Fruit fly (Drosophila melanogaster) whole organism, embryonic: ENCODE measurements around the gene Npc2a.

Source experiments
- Aef1 ChIP-seq: fragments of 200-800 bp; sonication (Bioruptor generic); IDR thresholded peaks from 3 replicates; pipeline ENCODE4 v1.3.6; 2022; ENCODE audit warnings: missing biosample characterization, missing genetic modification characterization
- Atf6 ChIP-seq: fragments of 200-800 bp; sonication (Bioruptor generic); IDR thresholded peaks from 2 replicates; pipeline ENCODE4 v1.3.6; 2022; ENCODE audit warnings: missing biosample characterization, missing genetic modification characterization
- BEAF-32 ChIP-seq: fragments of 200-800 bp; sonication (Bioruptor generic); optimal IDR thresholded peaks from 3 replicates; lab custom pipeline; 2017; ENCODE audit warnings: missing biosample characterization, missing genetic modification characterization, mild to moderate bottlenecking, moderate library complexity, missing genetic modification reagents
- Bgb ChIP-seq: fragments of 200-800 bp; sonication (Bioruptor generic); IDR thresholded peaks from 2 replicates; pipeline ENCODE4 v1.3.6; 2022; ENCODE audit warnings: missing biosample characterization, missing genetic modification characterization; ENCODE audit not compliant: partially characterized antibody
- CG12299 ChIP-seq: fragments of 200-800 bp; sonication (Bioruptor generic); optimal IDR thresholded peaks from 2 replicates; lab custom pipeline; 2018; ENCODE audit warnings: missing biosample characterization, mild to moderate bottlenecking, missing genetic modification characterization
- CG13287 ChIP-seq: fragments of 200-800 bp; sonication (Bioruptor generic); IDR thresholded peaks from 2 replicates; pipeline ENCODE4 v1.3.6; 2022; ENCODE audit warnings: missing biosample characterization, missing genetic modification characterization; ENCODE audit not compliant: partially characterized antibody
- CG1603 ChIP-seq: fragments of 200-800 bp; sonication (Bioruptor generic); optimal IDR thresholded peaks from 2 replicates; lab custom pipeline; 2019; ENCODE audit warnings: missing biosample characterization, mild to moderate bottlenecking, missing genetic modification characterization, moderate library complexity
- CG17829 ChIP-seq: fragments of 200-800 bp; optimal IDR thresholded peaks from 2 replicates; lab custom pipeline; 2019; ENCODE audit warnings: missing biosample characterization, mild to moderate bottlenecking, missing genetic modification characterization, moderate library complexity
- CG18764 ChIP-seq: fragments of 200-800 bp; sonication (Bioruptor generic); optimal IDR thresholded peaks from 3 replicates; lab custom pipeline; 2016; ENCODE audit warnings: missing biosample characterization, missing genetic modification characterization
- CG2712 ChIP-seq: fragments of 200-800 bp; optimal IDR thresholded peaks from 3 replicates; lab custom pipeline; 2019; ENCODE audit warnings: missing biosample characterization, mild to moderate bottlenecking, missing genetic modification characterization, moderate library complexity
- CG2889 ChIP-seq: fragments of 200-800 bp; sonication (Bioruptor generic); IDR thresholded peaks from 3 replicates; pipeline ENCODE4 v1.3.6; 2022; ENCODE audit warnings: missing biosample characterization, missing genetic modification characterization
- CG3163 ChIP-seq: fragments of 200-800 bp; sonication (Bioruptor generic); optimal IDR thresholded peaks from 3 replicates; lab custom pipeline; 2016; ENCODE audit warnings: missing biosample characterization, missing genetic modification characterization
- CG33213 ChIP-seq: fragments of 200-800 bp; sonication (Bioruptor generic); optimal IDR thresholded peaks from 3 replicates; lab custom pipeline; 2016; ENCODE audit warnings: missing biosample characterization, missing genetic modification characterization
- CG34224 ChIP-seq: fragments of 200-800 bp; sonication (Bioruptor generic); IDR thresholded peaks from 3 replicates; pipeline ENCODE4 v1.3.6; 2022; ENCODE audit warnings: missing biosample characterization, missing genetic modification characterization; ENCODE audit not compliant: partially characterized antibody
- CG34422 ChIP-seq: fragments of 200-800 bp; sonication (Bioruptor generic); IDR thresholded peaks from 3 replicates; pipeline ENCODE4 v1.3.6; 2022; ENCODE audit warnings: missing biosample characterization, missing genetic modification characterization
- CG3995 ChIP-seq: fragments of 200-800 bp; sonication (Bioruptor generic); optimal IDR thresholded peaks from 3 replicates; lab custom pipeline; 2016; ENCODE audit warnings: missing biosample characterization, missing genetic modification characterization
- CG43689 ChIP-seq: fragments of 200-800 bp; sonication (Bioruptor generic); IDR thresholded peaks from 2 replicates; pipeline ENCODE4 v1.3.6; 2022; ENCODE audit warnings: missing biosample characterization, missing genetic modification characterization
- CG4617 ChIP-seq: fragments of 200-800 bp; sonication (Bioruptor generic); optimal IDR thresholded peaks from 3 replicates; lab custom pipeline; 2016; ENCODE audit warnings: missing biosample characterization, missing genetic modification characterization, borderline replicate concordance
- CG6813 ChIP-seq: fragments of 200-800 bp; sonication (Bioruptor generic); optimal IDR thresholded peaks from 2 replicates; lab custom pipeline; 2017; ENCODE audit warnings: missing biosample characterization, missing genetic modification characterization, mild to moderate bottlenecking, moderate library complexity, missing genetic modification reagents
- CG7372 ChIP-seq: fragments of 200-800 bp; sonication (Bioruptor generic); IDR thresholded peaks from 2 replicates; pipeline ENCODE4 v1.3.6; 2022; ENCODE audit warnings: missing biosample characterization, missing genetic modification characterization
- CG8089 ChIP-seq: fragments of 200-800 bp; sonication (Bioruptor generic); optimal IDR thresholded peaks from 3 replicates; lab custom pipeline; 2016; ENCODE audit warnings: missing biosample characterization, missing genetic modification characterization
- CG9932 ChIP-seq: fragments of 200-800 bp; sonication (Bioruptor generic); IDR thresholded peaks from 2 replicates; pipeline ENCODE4 v1.3.6; 2022; ENCODE audit warnings: missing biosample characterization, missing genetic modification characterization
- CoRest ChIP-seq: fragments of 200-800 bp; sonication (Bioruptor generic); optimal IDR thresholded peaks from 3 replicates; lab custom pipeline; 2018; ENCODE audit warnings: missing biosample characterization, mild to moderate bottlenecking, missing genetic modification characterization, moderate library complexity
- Dip2 ChIP-seq: fragments of 200-800 bp; sonication (Bioruptor generic); IDR thresholded peaks from 2 replicates; pipeline ENCODE4 v1.3.6; 2022; ENCODE audit warnings: missing biosample characterization, missing genetic modification characterization
- Dll ChIP-seq: fragments of 200-800 bp; sonication (Bioruptor generic); IDR thresholded peaks from 4 replicates; pipeline ENCODE4 v1.3.6; 2022; ENCODE audit warnings: missing biosample characterization, missing genetic modification characterization; ENCODE audit not compliant: partially characterized antibody
- Dref ChIP-seq: fragments of 200-800 bp; sonication (Bioruptor generic); IDR thresholded peaks from 2 replicates; pipeline ENCODE4 v1.3.6; 2022; ENCODE audit warnings: missing biosample characterization, missing genetic modification characterization
- E2f2 ChIP-seq: fragments of 200-800 bp; sonication (Bioruptor generic); IDR thresholded peaks from 2 replicates; pipeline ENCODE4 v1.3.6; 2022; ENCODE audit warnings: missing biosample characterization, missing genetic modification characterization
- HLH4C ChIP-seq: fragments of 200-800 bp; sonication (Bioruptor generic); IDR thresholded peaks from 3 replicates; pipeline ENCODE4 v1.3.6; 2022; ENCODE audit warnings: missing biosample characterization, missing genetic modification characterization; ENCODE audit not compliant: partially characterized antibody
- Hr39 ChIP-seq: fragments of >200 bp; optimal IDR thresholded peaks from 2 replicates; lab custom pipeline; 2017
- Lpt ChIP-seq: fragments of >200 bp; optimal IDR thresholded peaks from 2 replicates; lab custom pipeline; 2018; ENCODE audit warnings: missing biosample characterization, missing genetic modification characterization
- Scr ChIP-seq: fragments of 200-800 bp; sonication (Bioruptor generic); IDR thresholded peaks from 2 replicates; pipeline ENCODE4 v1.3.6; 2022; ENCODE audit warnings: missing biosample characterization, missing genetic modification characterization; ENCODE audit not compliant: partially characterized antibody
- Ssrp ChIP-seq: fragments of 200-800 bp; sonication (Bioruptor generic); optimal IDR thresholded peaks from 2 replicates; lab custom pipeline; 2018; ENCODE audit warnings: missing biosample characterization, mild to moderate bottlenecking, missing genetic modification characterization, moderate library complexity
- TFAM ChIP-seq: fragments of 200-800 bp; sonication (Bioruptor generic); optimal IDR thresholded peaks from 2 replicates; lab custom pipeline; 2017; ENCODE audit warnings: missing biosample characterization, missing genetic modification characterization, inconsistent platforms
- Xrp1 ChIP-seq: fragments of 200-800 bp; sonication (Bioruptor generic); IDR thresholded peaks from 2 replicates; pipeline ENCODE4 v1.3.6; 2022; ENCODE audit warnings: missing biosample characterization, missing genetic modification characterization
- ac ChIP-seq: fragments of 200-800 bp; sonication (Bioruptor generic); optimal IDR thresholded peaks from 3 replicates; lab custom pipeline; 2017; ENCODE audit warnings: missing biosample characterization, mild to moderate bottlenecking, missing genetic modification characterization
- bbx ChIP-seq: fragments of 200-800 bp; sonication (Bioruptor generic); IDR thresholded peaks from 2 replicates; pipeline ENCODE4 v1.3.6; 2022; ENCODE audit warnings: missing biosample characterization, missing genetic modification characterization; ENCODE audit not compliant: partially characterized antibody
- dpn ChIP-seq, 2 experiments: fragments of 200-800 bp; sonication (Bioruptor generic); optimal IDR thresholded peaks; 3 replicates each; lab custom pipeline; 2016; ENCODE audit warnings: missing biosample characterization in 2 of 2, missing genetic modification characterization in 2 of 2
- eyg ChIP-seq: fragments of 200-800 bp; sonication (Bioruptor generic); optimal IDR thresholded peaks from 3 replicates; lab custom pipeline; 2016; ENCODE audit warnings: missing biosample characterization, missing genetic modification characterization
- fd3F ChIP-seq: fragments of 200-800 bp; sonication (Bioruptor generic); optimal IDR thresholded peaks from 2 replicates; lab custom pipeline; 2018; ENCODE audit warnings: missing biosample characterization, mild to moderate bottlenecking, missing genetic modification characterization, moderate library complexity
- fru ChIP-seq: fragments of >200 bp; optimal IDR thresholded peaks from 2 replicates; lab custom pipeline; 2017
- ftz-f1 ChIP-seq: fragments of 200-800 bp; sonication (Bioruptor generic); optimal IDR thresholded peaks from 2 replicates; lab custom pipeline; 2016; ENCODE audit warnings: missing biosample characterization, missing genetic modification characterization
- grn ChIP-seq: fragments of 200-800 bp; sonication (Bioruptor generic); optimal IDR thresholded peaks from 3 replicates; lab custom pipeline; 2017; ENCODE audit warnings: missing biosample characterization, missing genetic modification characterization
- gro ChIP-seq: fragments of 200-800 bp; sonication (Bioruptor generic); optimal IDR thresholded peaks from 2 replicates; lab custom pipeline; 2016; ENCODE audit warnings: missing biosample characterization, missing genetic modification characterization
- gt ChIP-seq: fragments of 200-800 bp; sonication (Bioruptor generic); IDR thresholded peaks from 2 replicates; pipeline ENCODE4 v1.3.6; 2022; ENCODE audit warnings: missing biosample characterization, missing genetic modification characterization
- luna ChIP-seq: fragments of 200-800 bp; sonication (Bioruptor generic); optimal IDR thresholded peaks from 2 replicates; lab custom pipeline; 2016; ENCODE audit warnings: missing biosample characterization, missing genetic modification characterization
- psq ChIP-seq: fragments of 200-800 bp; sonication (Bioruptor generic); optimal IDR thresholded peaks from 2 replicates; lab custom pipeline; 2017; ENCODE audit warnings: missing biosample characterization, missing genetic modification characterization
- pzg ChIP-seq: fragments of 200-800 bp; sonication (Bioruptor generic); optimal IDR thresholded peaks from 3 replicates; lab custom pipeline; 2018; ENCODE audit warnings: missing biosample characterization, mild to moderate bottlenecking, missing genetic modification characterization, moderate library complexity
- row ChIP-seq: fragments of 200-800 bp; sonication (Bioruptor generic); IDR thresholded peaks from 3 replicates; pipeline ENCODE4 v1.3.6; 2022; ENCODE audit warnings: missing biosample characterization, missing genetic modification characterization
- sna ChIP-seq: fragments of 200-800 bp; sonication (Bioruptor generic); IDR thresholded peaks from 2 replicates; pipeline ENCODE4 v1.3.6; 2022; ENCODE audit warnings: missing biosample characterization, missing genetic modification characterization; ENCODE audit not compliant: partially characterized antibody
- sob ChIP-seq: fragments of 200-800 bp; sonication (Bioruptor generic); IDR thresholded peaks from 2 replicates; pipeline ENCODE4 v1.3.6; 2022; ENCODE audit warnings: missing biosample characterization, missing genetic modification characterization
- tgo ChIP-seq: fragments of 200-800 bp; sonication (Bioruptor generic); IDR thresholded peaks from 3 replicates; pipeline ENCODE4 v1.3.6; 2022; ENCODE audit warnings: missing biosample characterization, missing genetic modification characterization
- wor ChIP-seq: fragments of 200-800 bp; sonication (Bioruptor generic); IDR thresholded peaks from 2 replicates; pipeline ENCODE4 v1.3.6; 2022; ENCODE audit warnings: missing biosample characterization, missing genetic modification characterization

Gene Npc2a

dm6 chr2L:1973957-1974356, 14.1 kb upstream of the Npc2a start, which contains the start of gene Der-1 (continued):
- TF ChIP-seq CG1603 (tag; lab: Kevin White, UChicago) = peak; percentile 63
- TF ChIP-seq CG9932 (GFP tag; lab: Robert Waterston, UW) = peak; percentile 51
- TF ChIP-seq ac (GFP tag; lab: Kevin White, UChicago) = no peak
- no peak for TF ChIP-seq CG3163 (GFP tag; lab: Kevin White, UChicago)
- no peak for TF ChIP-seq eyg (GFP tag; lab: Kevin White, UChicago)
- TF ChIP-seq Atf6 (GFP tag; lab: Robert Waterston, UW) = no peak
- no peak for TF ChIP-seq Xrp1 (GFP tag; lab: Robert Waterston, UW)
- TF ChIP-seq ftz-f1 = peak; percentile 100
- peak; percentile 18; the same call in 1 of the 3 replicates for TF ChIP-seq tgo (GFP tag; lab: Robert Waterston, UW)
- peak; percentile 79 for TF ChIP-seq HLH4C (GFP tag; lab: Robert Waterston, UW)
- TF ChIP-seq CG4617 = peak; percentile 88
- TF ChIP-seq BEAF-32 (GFP tag; lab: Kevin White, UChicago) = peak; percentile 92
- TF ChIP-seq TFAM (GFP tag; lab: Kevin White, UChicago) = no peak
- TF ChIP-seq CG34224 = peak; percentile 87
- TF ChIP-seq Ssrp (tag; lab: Kevin White, UChicago) = no peak
- TF ChIP-seq fd3F (GFP tag; lab: Kevin White, UChicago) = no peak
- peak; percentile 78 for TF ChIP-seq sna (GFP tag; lab: Robert Waterston, UW)
- TF ChIP-seq gt (GFP tag; lab: Robert Waterston, UW) = no peak
- TF ChIP-seq psq (GFP tag; lab: Kevin White, UChicago) = no peak
- no peak for TF ChIP-seq sob
- peak; percentile 80 for TF ChIP-seq pzg (GFP tag; lab: Kevin White, UChicago)
- TF ChIP-seq CG34422 (GFP tag; lab: Robert Waterston, UW) = peak; percentile 75; the same call in 2 of the 3 replicates
- TF ChIP-seq Hr39 (lab: Kevin White, UChicago) = no peak
- no peak for TF ChIP-seq CG18764 (GFP tag; lab: Kevin White, UChicago)
- TF ChIP-seq CG43689 (GFP tag; lab: Robert Waterston, UW) = no peak
- no peak for TF ChIP-seq fru (lab: Kevin White, UChicago)
- TF ChIP-seq CG6813 (GFP tag; lab: Kevin White, UChicago) = no peak
- peak; percentile 15 for TF ChIP-seq CG2712 (tag; lab: Kevin White, UChicago)
- TF ChIP-seq Dll (GFP tag; lab: Robert Waterston, UW) = peak; percentile 92
- no peak for TF ChIP-seq Lpt
- peak; percentile 53 for TF ChIP-seq Dref (GFP tag; lab: Robert Waterston, UW)
- peak; percentile 60 for TF ChIP-seq Aef1 (GFP tag; lab: Robert Waterston, UW)
- TF ChIP-seq CG13287 = peak; percentile 95
- TF ChIP-seq CG8089 (GFP tag; lab: Kevin White, UChicago) = no peak
- peak; percentile 80 for TF ChIP-seq row (GFP tag; lab: Robert Waterston, UW)
- TF ChIP-seq Scr (GFP tag; lab: Robert Waterston, UW) = peak; percentile 91
- TF ChIP-seq Dip2 = no peak
- TF ChIP-seq CG2889 = peak; percentile 46; the same call in 1 of the 3 replicates
- no peak for TF ChIP-seq CG3995
- TF ChIP-seq CoRest (tag; lab: Kevin White, UChicago) = peak; percentile 67
- peak; percentile 32 for TF ChIP-seq gro (GFP tag; lab: Kevin White, UChicago)
- TF ChIP-seq grn (GFP tag; lab: Kevin White, UChicago) = no peak
- TF ChIP-seq CG17829 = peak; percentile 9
- TF ChIP-seq CG33213 (GFP tag; lab: Kevin White, UChicago) = peak; percentile 11
- TF ChIP-seq Bgb = peak; percentile 97
- no peak for TF ChIP-seq CG12299 (tag; lab: Kevin White, UChicago)
- no peak for TF ChIP-seq CG7372 (GFP tag; lab: Robert Waterston, UW)
- TF ChIP-seq bbx = peak; percentile 94
- TF ChIP-seq wor (GFP tag; lab: Robert Waterston, UW) = no peak
- TF ChIP-seq E2f2 = peak; percentile 76
- no peak for TF ChIP-seq luna (GFP tag; lab: Kevin White, UChicago)
- TF ChIP-seq dpn (GFP tag; optimal IDR thresholded peaks at IDR 0.05; lab: Kevin White, UChicago) = no peak
